Worm (Caenorhabditis elegans) whole organism, L1 larva: Measurements from ENCODE around the gene B0001.8.

ENCODE experiments used
- C16A3.4 ChIP-seq: fragments of 150-350 bp; optimal IDR thresholded peaks from 2 replicates; lab custom pipeline; 2014; ENCODE audit warnings: missing biosample characterization, missing genetic modification characterization
- alr-1 ChIP-seq: fragments of 200-800 bp; sonication (Bioruptor generic); optimal IDR thresholded peaks from 2 replicates; lab custom pipeline; 2018; ENCODE audit warnings: borderline replicate concordance, mild to moderate bottlenecking, missing genetic modification characterization, missing compliant biosample characterization
- blmp-1 ChIP-seq: fragments of 150-350 bp; optimal IDR thresholded peaks from 2 replicates; lab custom pipeline; 2014; ENCODE audit warnings: missing biosample characterization, missing genetic modification characterization
- ceh-63 ChIP-seq: fragments of 200-800 bp; sonication (Bioruptor generic); optimal IDR thresholded peaks from 2 replicates; lab custom pipeline; 2018; ENCODE audit warnings: mild to moderate bottlenecking, missing genetic modification characterization, missing compliant biosample characterization
- ceh-82 ChIP-seq, 3 experiments: fragments of 150-350 bp in 1 of 3; sonication (generic microtip) in 2 of 3; optimal IDR thresholded peaks; 2 replicates each; lab custom pipeline; 2014 to 2017; ENCODE audit warnings: missing biosample characterization in 3 of 3, missing genetic modification characterization in 3 of 3
- ceh-88 ChIP-seq: fragments of 200-800 bp; sonication (Bioruptor generic); IDR thresholded peaks from 2 replicates; pipeline ENCODE4 v1.3.6; 2022; ENCODE audit warnings: missing genetic modification characterization, missing compliant biosample characterization
- dpl-1 ChIP-seq, 3 experiments: fragments of 150-350 bp in 2 of 3; sonication (generic microtip) in 1 of 3; optimal IDR thresholded peaks; 2 replicates each; lab custom pipeline; 2014 to 2017; ENCODE audit warnings: missing biosample characterization in 3 of 3, missing genetic modification characterization in 3 of 3, missing genetic modification reagents in 3 of 3
- efl-1 ChIP-seq, 4 experiments: fragments of 150-350 bp; optimal IDR thresholded peaks in 3 of 4; peaks in 1 of 4; 1 replicate in 1 of 4; 2 replicates in 3 of 4; lab custom pipeline; 2014; ENCODE audit warnings: missing biosample characterization in 2 of 4, missing genetic modification characterization in 2 of 4, missing genetic modification reagents in 2 of 4
- efl-3 ChIP-seq: fragments of 200-800 bp; sonication (Bioruptor generic); optimal IDR thresholded peaks from 2 replicates; lab custom pipeline; 2018; ENCODE audit warnings: mild to moderate bottlenecking, missing genetic modification characterization, missing compliant biosample characterization
- fkh-10 ChIP-seq: sonication (generic microtip); optimal IDR thresholded peaks from 2 replicates; lab custom pipeline; 2017; ENCODE audit warnings: missing biosample characterization, missing genetic modification reagents, missing genetic modification characterization
- fkh-4 ChIP-seq: sonication (generic microtip); optimal IDR thresholded peaks from 2 replicates; lab custom pipeline; 2016; ENCODE audit warnings: missing compliant biosample characterization, missing genetic modification characterization, borderline replicate concordance
- fos-1 ChIP-seq: fragments of 150-350 bp; optimal IDR thresholded peaks from 2 replicates; lab custom pipeline; 2014; ENCODE audit warnings: missing biosample characterization, missing genetic modification characterization
- irx-1 ChIP-seq: sonication (generic microtip); optimal IDR thresholded peaks from 2 replicates; lab custom pipeline; 2016; ENCODE audit warnings: missing genetic modification characterization, missing compliant biosample characterization
- lin-14 ChIP-seq: fragments of 200-800 bp; sonication (Bioruptor generic); optimal IDR thresholded peaks from 2 replicates; lab custom pipeline; 2018; ENCODE audit warnings: mild to moderate bottlenecking, missing genetic modification characterization, moderate library complexity, missing compliant biosample characterization
- lir-3 ChIP-seq: sonication (generic microtip); optimal IDR thresholded peaks from 2 replicates; lab custom pipeline; 2016; ENCODE audit warnings: mild to moderate bottlenecking, missing genetic modification characterization, moderate library complexity, missing compliant biosample characterization; ENCODE audit not compliant: poor library complexity
- lsy-2 ChIP-seq, 2 experiments: fragments of 150-350 bp; optimal IDR thresholded peaks; 2 replicates each; lab custom pipeline; 2014; ENCODE audit warnings: missing biosample characterization in 2 of 2, missing genetic modification characterization in 2 of 2
- mep-1 ChIP-seq: fragments of 150-350 bp; optimal IDR thresholded peaks from 2 replicates; lab custom pipeline; 2014; ENCODE audit warnings: missing biosample characterization, missing genetic modification characterization
- nhr-12 ChIP-seq: sonication (generic microtip); optimal IDR thresholded peaks from 2 replicates; lab custom pipeline; 2017; ENCODE audit warnings: missing biosample characterization, missing genetic modification characterization
- nhr-19 ChIP-seq: fragments of 200-800 bp; sonication (Bioruptor generic); conservative IDR thresholded peaks from 2 replicates; pipeline ENCODE4 v1.3.6; 2022; ENCODE audit warnings: missing genetic modification characterization, missing compliant biosample characterization
- nhr-20 ChIP-seq: sonication (generic microtip); optimal IDR thresholded peaks from 2 replicates; lab custom pipeline; 2016; ENCODE audit warnings: mild to moderate bottlenecking, missing genetic modification characterization, missing compliant biosample characterization
- nhr-47 ChIP-seq: sonication (generic microtip); optimal IDR thresholded peaks from 2 replicates; lab custom pipeline; 2016; ENCODE audit warnings: mild to moderate bottlenecking, missing genetic modification characterization, moderate library complexity, missing compliant biosample characterization
- nhr-71 ChIP-seq: sonication (generic microtip); optimal IDR thresholded peaks from 2 replicates; lab custom pipeline; 2016; ENCODE audit warnings: mild to moderate bottlenecking, missing genetic modification characterization, moderate library complexity, missing compliant biosample characterization
- nhr-76 ChIP-seq: sonication (generic microtip); optimal IDR thresholded peaks from 2 replicates; lab custom pipeline; 2017; ENCODE audit warnings: missing biosample characterization, missing genetic modification characterization
- nhr-90 ChIP-seq: sonication (generic microtip); optimal IDR thresholded peaks from 2 replicates; lab custom pipeline; 2016; ENCODE audit warnings: mild to moderate bottlenecking, missing genetic modification characterization, missing compliant biosample characterization; ENCODE audit not compliant: poor library complexity
- pag-3 ChIP-seq: sonication (generic microtip); optimal IDR thresholded peaks from 2 replicates; lab custom pipeline; 2017; ENCODE audit warnings: missing genetic modification characterization, mild to moderate bottlenecking, missing compliant biosample characterization, antibody characterized with exemption, borderline replicate concordance; ENCODE audit not compliant: insufficient read depth
- rnt-1 ChIP-seq: sonication (generic microtip); optimal IDR thresholded peaks from 2 replicates; lab custom pipeline; 2016; ENCODE audit warnings: mild to moderate bottlenecking, missing genetic modification characterization, moderate library complexity, missing compliant biosample characterization
- snu-23 ChIP-seq: sonication (generic microtip); optimal IDR thresholded peaks from 2 replicates; lab custom pipeline; 2016; ENCODE audit warnings: missing genetic modification characterization, missing compliant biosample characterization
- sptf-1 ChIP-seq: fragments of 150-350 bp; optimal IDR thresholded peaks from 2 replicates; lab custom pipeline; 2014; ENCODE audit warnings: missing biosample characterization, missing genetic modification characterization
- swsn-7 ChIP-seq: sonication (generic microtip); optimal IDR thresholded peaks from 2 replicates; lab custom pipeline; 2016; ENCODE audit warnings: missing genetic modification characterization, missing compliant biosample characterization
- tbx-2 ChIP-seq: sonication (generic microtip); optimal IDR thresholded peaks from 2 replicates; lab custom pipeline; 2016; ENCODE audit warnings: missing genetic modification characterization, missing compliant biosample characterization
- unc-130 ChIP-seq: fragments of 150-350 bp; optimal IDR thresholded peaks from 2 replicates; lab custom pipeline; 2017; ENCODE audit warnings: missing biosample characterization, missing genetic modification characterization, inconsistent platforms
- vab-15 ChIP-seq: sonication (generic microtip); optimal IDR thresholded peaks from 2 replicates; lab custom pipeline; 2017; ENCODE audit warnings: missing genotype, mild to moderate bottlenecking, missing genetic modification characterization, missing compliant biosample characterization
- xbp-1 ChIP-seq: sonication (generic microtip); optimal IDR thresholded peaks from 2 replicates; lab custom pipeline; 2016; ENCODE audit warnings: missing genetic modification characterization, missing compliant biosample characterization
- zip-4 ChIP-seq: fragments of 200-800 bp; sonication (Bioruptor generic); optimal IDR thresholded peaks from 2 replicates; lab custom pipeline; 2018; ENCODE audit warnings: mild to moderate bottlenecking, missing genetic modification characterization, moderate library complexity, missing compliant biosample characterization
- ztf-11 ChIP-seq, 2 experiments: sonication (generic microtip); optimal IDR thresholded peaks; 2 replicates each; lab custom pipeline; 2016 to 2017; ENCODE audit warnings: missing genetic modification characterization in 2 of 2, missing biosample characterization in 1 of 2, missing compliant biosample characterization in 1 of 2
- ztf-4 ChIP-seq: fragments of 150-350 bp; optimal IDR thresholded peaks from 2 replicates; lab custom pipeline; 2014; ENCODE audit warnings: missing biosample characterization, missing genetic modification characterization

The B0001.8 gene

DNA sequence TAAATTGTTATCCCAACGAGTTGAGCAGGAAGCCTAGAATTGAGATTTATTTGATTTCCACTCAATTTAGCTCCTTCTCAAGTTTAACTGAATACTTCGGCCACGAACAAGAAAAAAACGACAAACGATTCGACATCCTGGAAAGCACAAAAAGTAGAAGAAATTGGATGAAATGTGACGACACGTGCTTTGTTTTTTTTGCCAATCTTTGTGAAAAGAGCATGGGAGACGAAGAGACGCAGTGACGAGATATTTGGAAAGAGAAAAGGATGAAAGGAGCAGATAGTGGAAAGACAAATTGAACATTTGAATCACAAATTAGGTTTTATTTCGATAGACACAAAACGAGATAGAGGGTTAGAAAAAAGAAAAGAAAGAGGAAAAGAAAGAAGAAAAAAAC, 26.4 kb downstream of the B0001.8 start:
- peak in 1 of 2 experiments; percentile 45 for TF ChIP-seq lsy-2 (tag; optimal IDR thresholded peaks at IDR 0.05; lab: Kevin White, UChicago)
- no peak for TF ChIP-seq pag-3 (tag; lab: Kevin White, UChicago)
- TF ChIP-seq nhr-76 (tag; lab: Kevin White, UChicago), result no peak
- peak; percentile 56 for TF ChIP-seq ceh-63 (GFP tag; lab: Kevin White, UChicago)
- no peak for TF ChIP-seq xbp-1 (tag; lab: Kevin White, UChicago)
- TF ChIP-seq efl-1 (optimal IDR thresholded peaks at IDR 0.05; lab: Kevin White, UChicago), result peak in 1 of 2 experiments; percentile 5
- no peak for TF ChIP-seq efl-1 (GFP tag; optimal IDR thresholded peaks at IDR 0.05 in 1 of 2; lab: Kevin White, UChicago)
- TF ChIP-seq snu-23 (GFP tag; lab: Kevin White, UChicago), result peak; percentile 28
- TF ChIP-seq sptf-1 (tag; lab: Kevin White, UChicago), result no peak
- peak in 1 of 3 experiments; percentile 6 for TF ChIP-seq ceh-82 (tag; optimal IDR thresholded peaks at IDR 0.05; lab: Kevin White, UChicago)
- TF ChIP-seq nhr-90 (tag; lab: Kevin White, UChicago), result no peak
- peak; percentile 76 for TF ChIP-seq fkh-10 (GFP tag; lab: Kevin White, UChicago)
- peak; percentile 84 for TF ChIP-seq lin-14 (GFP tag; lab: Kevin White, UChicago)
- no peak for TF ChIP-seq fos-1 (tag; lab: Kevin White, UChicago)
- no peak for TF ChIP-seq blmp-1
- TF ChIP-seq tbx-2 (tag; lab: Kevin White, UChicago), result peak; percentile 19
- TF ChIP-seq nhr-71 (tag; lab: Kevin White, UChicago), result peak; percentile 51
- peak; percentile 16 for TF ChIP-seq swsn-7
- peak; percentile 38 for TF ChIP-seq nhr-47 (tag; lab: Kevin White, UChicago)
- TF ChIP-seq rnt-1 (tag; lab: Kevin White, UChicago), result peak; percentile 28

DNA sequence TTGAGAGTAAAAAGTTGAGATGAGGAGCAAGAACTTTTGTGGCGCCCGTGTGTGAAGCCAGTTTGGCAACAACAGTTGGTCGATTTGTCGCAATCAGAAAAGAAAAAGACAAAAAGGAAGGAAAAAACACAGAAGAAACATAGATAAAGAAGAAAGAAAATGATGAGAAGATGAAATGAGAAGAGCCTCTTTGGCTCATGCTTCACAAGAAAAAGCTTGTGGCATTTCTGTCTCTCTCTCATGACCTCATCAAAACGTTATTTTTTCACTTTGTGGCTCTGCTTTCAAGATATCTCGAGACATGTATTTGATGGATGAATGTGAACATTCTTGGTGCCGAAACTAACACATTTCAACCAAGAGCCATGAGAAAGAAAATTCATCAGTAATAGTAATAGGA, 27.8 kb downstream of the B0001.8 start:
- TF ChIP-seq lin-14 (GFP tag; lab: Kevin White, UChicago), result peak; percentile 82
- no peak for TF ChIP-seq lir-3 (tag; lab: Kevin White, UChicago)
- peak; percentile 67 for TF ChIP-seq nhr-71 (tag; lab: Kevin White, UChicago)
- peak; percentile 93 for TF ChIP-seq pag-3 (tag; lab: Kevin White, UChicago)
- peak; percentile 34 for TF ChIP-seq nhr-19 (GFP tag; lab: Robert Waterston, UW)
- peak; percentile 34 for TF ChIP-seq unc-130 (tag; lab: Kevin White, UChicago)
- TF ChIP-seq mep-1 (tag; lab: Kevin White, UChicago), result peak; percentile 8
- no peak for TF ChIP-seq ztf-4 (tag; lab: Kevin White, UChicago)
- no peak for TF ChIP-seq nhr-12 (tag; lab: Kevin White, UChicago)
- no peak for TF ChIP-seq ztf-11 (tag; optimal IDR thresholded peaks at IDR 0.05; lab: Kevin White, UChicago)
- TF ChIP-seq dpl-1 (GFP tag; optimal IDR thresholded peaks at IDR 0.05; lab: Kevin White, UChicago), result peak in 1 of 3 experiments; percentile 5
- TF ChIP-seq fkh-4 (tag; lab: Kevin White, UChicago), result no peak
- TF ChIP-seq ceh-63 (GFP tag; lab: Kevin White, UChicago), result no peak
- TF ChIP-seq vab-15 (tag; lab: Kevin White, UChicago), result no peak
- peak; percentile 47 for TF ChIP-seq snu-23 (GFP tag; lab: Kevin White, UChicago)
- no peak for TF ChIP-seq irx-1 (tag; lab: Kevin White, UChicago)
- TF ChIP-seq nhr-20 (tag; lab: Kevin White, UChicago), result peak; percentile 8
- TF ChIP-seq C16A3.4 (tag; lab: Kevin White, UChicago), result no peak
- TF ChIP-seq lsy-2 (tag; optimal IDR thresholded peaks at IDR 0.05; lab: Kevin White, UChicago), result peak; percentile 5 to 66
- peak; percentile 65 for TF ChIP-seq rnt-1 (tag; lab: Kevin White, UChicago)

DNA sequence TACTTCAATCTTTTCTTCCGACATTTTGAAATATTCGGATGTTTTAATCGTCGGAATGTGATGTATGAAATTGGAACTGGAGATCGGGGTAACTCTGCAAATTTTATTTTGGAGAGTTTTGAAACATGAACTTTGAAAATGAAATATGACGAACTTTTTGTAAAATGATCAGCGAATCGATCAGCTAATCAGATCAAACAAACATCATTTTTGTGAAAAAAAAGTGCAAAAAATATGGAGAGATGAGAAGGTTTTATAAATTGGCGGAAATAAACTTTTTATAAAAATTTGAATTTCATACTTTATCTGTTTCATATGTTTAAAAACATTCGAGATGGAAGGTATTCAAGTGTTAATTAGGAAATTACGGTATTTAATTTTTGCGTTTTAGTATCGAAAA, 29.4 kb downstream of the B0001.8 start, which contains the start of gene dlc-2:
Gene dlc-2 (minus strand): TSS at position 101 of the 400 bp plus-strand sequence.
- no peak for TF ChIP-seq ceh-88 (GFP tag; lab: Robert Waterston, UW)
- TF ChIP-seq nhr-47 (tag; lab: Kevin White, UChicago), result no peak
- no peak for TF ChIP-seq efl-3 (GFP tag; lab: Kevin White, UChicago)
- no peak for TF ChIP-seq alr-1 (tag; lab: Kevin White, UChicago)
- no peak for TF ChIP-seq zip-4 (GFP tag; lab: Kevin White, UChicago)
- TF ChIP-seq fkh-4 (tag; lab: Kevin White, UChicago), result no peak
